Fruit fly (Drosophila melanogaster) S2 (cell line): Measurements from ENCODE around the gene Hmgcr.

Source experiments
- CG8478 ChIP-seq: fragments of >200 bp; optimal IDR thresholded peaks from 2 replicates; lab custom pipeline; 2018
- CTCF ChIP-seq, 2 experiments: fragments of >200 bp; optimal IDR thresholded peaks; 2 replicates each; lab custom pipeline; 2018

- no peak for TF ChIP-seq CTCF (optimal IDR thresholded peaks at IDR 0.05; lab: Kevin White, UChicago)
- no peak for TF ChIP-seq CG8478 (lab: Kevin White, UChicago)
These were observed 21.9 kb upstream of the Hmgcr start, which contains the start of gene CG10300 for dm6 chr3R:23711195-23711594.
